Fruit fly (Drosophila melanogaster) whole organism, embryonic: Measurements from ENCODE around the gene CG13384.

Source experiments
- Abd-B ChIP-seq: fragments of 200-800 bp; sonication (Bioruptor generic); optimal IDR thresholded peaks from 2 replicates; lab custom pipeline; 2018; ENCODE audit warnings: missing biosample characterization, mild to moderate bottlenecking, missing genetic modification characterization, moderate library complexity
- Atf3 ChIP-seq: fragments of 200-800 bp; sonication (Bioruptor generic); optimal IDR thresholded peaks from 3 replicates; lab custom pipeline; 2016; ENCODE audit warnings: missing biosample characterization, missing genetic modification characterization
- BtbVII ChIP-seq: fragments of 200-800 bp; sonication (Bioruptor generic); optimal IDR thresholded peaks from 3 replicates; lab custom pipeline; 2017; ENCODE audit warnings: missing biosample characterization, mild to moderate bottlenecking, missing genetic modification characterization
- CG12659 ChIP-seq: fragments of 200-800 bp; sonication (Bioruptor generic); optimal IDR thresholded peaks from 3 replicates; lab custom pipeline; 2017; ENCODE audit warnings: mild to moderate bottlenecking, missing biosample characterization, missing genetic modification reagents, missing genetic modification characterization
- CG15269 ChIP-seq: fragments of 200-800 bp; sonication (Bioruptor generic); optimal IDR thresholded peaks from 2 replicates; lab custom pipeline; 2018; ENCODE audit warnings: missing biosample characterization, mild to moderate bottlenecking, missing genetic modification characterization, moderate library complexity
- CG15601 ChIP-seq: fragments of 200-800 bp; sonication (Bioruptor generic); optimal IDR thresholded peaks from 3 replicates; lab custom pipeline; 2019; ENCODE audit warnings: missing biosample characterization, mild to moderate bottlenecking, missing genetic modification characterization, moderate library complexity
- CG18262 ChIP-seq: fragments of 200-800 bp; optimal IDR thresholded peaks from 3 replicates; lab custom pipeline; 2019; ENCODE audit warnings: missing biosample characterization, mild to moderate bottlenecking, missing genetic modification characterization, moderate library complexity
- CG18619 ChIP-seq: fragments of 200-800 bp; sonication (Bioruptor generic); optimal IDR thresholded peaks from 3 replicates; lab custom pipeline; 2017; ENCODE audit warnings: missing biosample characterization, mild to moderate bottlenecking, missing genetic modification characterization
- CG31365 ChIP-seq: fragments of 200-800 bp; sonication (Bioruptor generic); optimal IDR thresholded peaks from 2 replicates; lab custom pipeline; 2018; ENCODE audit warnings: missing biosample characterization, mild to moderate bottlenecking, missing genetic modification characterization
- CG31441 ChIP-seq: fragments of 200-800 bp; sonication (Bioruptor generic); IDR thresholded peaks from 2 replicates; pipeline ENCODE4 v1.3.6; 2022; ENCODE audit warnings: missing biosample characterization, missing genetic modification characterization
- CG4328 ChIP-seq: fragments of 200-800 bp; sonication (Bioruptor generic); optimal IDR thresholded peaks from 3 replicates; lab custom pipeline; 2017; ENCODE audit warnings: missing biosample characterization, missing genetic modification reagents, missing genetic modification characterization
- CG4730 ChIP-seq: fragments of 200-800 bp; sonication (Bioruptor generic); IDR thresholded peaks from 2 replicates; pipeline ENCODE4 v1.3.6; 2022; ENCODE audit warnings: missing biosample characterization, missing genetic modification characterization
- CG6654 ChIP-seq: fragments of 200-800 bp; sonication (Bioruptor generic); optimal IDR thresholded peaks from 2 replicates; lab custom pipeline; 2017; ENCODE audit warnings: missing biosample characterization, mild to moderate bottlenecking, missing genetic modification characterization
- CHES-1-like ChIP-seq: fragments of 200-800 bp; sonication (Bioruptor generic); optimal IDR thresholded peaks from 2 replicates; lab custom pipeline; 2016; ENCODE audit warnings: missing biosample characterization, missing genetic modification characterization
- E2f2 ChIP-seq: fragments of 200-800 bp; sonication (Bioruptor generic); IDR thresholded peaks from 2 replicates; pipeline ENCODE4 v1.3.6; 2022; ENCODE audit warnings: missing biosample characterization, missing genetic modification characterization
- Ets65A ChIP-seq: fragments of 200-800 bp; sonication (Bioruptor generic); peaks from one replicate; lab custom pipeline; 2016; ENCODE audit warnings: missing biosample characterization, missing genetic modification characterization
- HLH54F ChIP-seq: fragments of 200-800 bp; sonication (Bioruptor generic); optimal IDR thresholded peaks from 3 replicates; lab custom pipeline; 2016; ENCODE audit warnings: missing biosample characterization, missing genetic modification characterization
- HmgD ChIP-seq: fragments of 200-800 bp; sonication (Bioruptor generic); optimal IDR thresholded peaks from 3 replicates; lab custom pipeline; 2016; ENCODE audit warnings: missing biosample characterization, missing genetic modification characterization
- Lpt ChIP-seq: fragments of >200 bp; optimal IDR thresholded peaks from 2 replicates; lab custom pipeline; 2018; ENCODE audit warnings: missing biosample characterization, missing genetic modification characterization
- Med ChIP-seq: fragments of 200-800 bp; sonication (Bioruptor generic); peaks from one replicate; lab custom pipeline; 2016; ENCODE audit warnings: missing biosample characterization, missing genetic modification characterization, mild to moderate bottlenecking, inconsistent platforms, moderate library complexity
- Neu2 ChIP-seq: fragments of 200-800 bp; sonication (Bioruptor generic); optimal IDR thresholded peaks from 3 replicates; lab custom pipeline; 2016; ENCODE audit warnings: missing biosample characterization, missing genetic modification characterization, borderline replicate concordance
- Side ChIP-seq: fragments of 200-800 bp; sonication (Bioruptor generic); optimal IDR thresholded peaks from 2 replicates; lab custom pipeline; 2016; ENCODE audit warnings: missing biosample characterization, missing genetic modification characterization
- Spps ChIP-seq: fragments of 200-800 bp; sonication (Bioruptor generic); optimal IDR thresholded peaks from 2 replicates; lab custom pipeline; 2018; ENCODE audit warnings: missing biosample characterization, mild to moderate bottlenecking, missing genetic modification characterization
- Vsx1 ChIP-seq: fragments of 200-800 bp; sonication (Bioruptor generic); optimal IDR thresholded peaks from 2 replicates; lab custom pipeline; 2017; ENCODE audit warnings: missing biosample characterization, mild to moderate bottlenecking, missing genetic modification characterization, missing genetic modification reagents
- YL-1 ChIP-seq: fragments of 200-800 bp; sonication (Bioruptor generic); optimal IDR thresholded peaks from 3 replicates; lab custom pipeline; 2017; ENCODE audit warnings: missing biosample characterization, mild to moderate bottlenecking, missing genetic modification characterization
- amos ChIP-seq: fragments of 200-800 bp; sonication (Bioruptor generic); IDR thresholded peaks from 2 replicates; pipeline ENCODE4 v1.3.6; 2022; ENCODE audit warnings: missing biosample characterization, missing genetic modification characterization; ENCODE audit not compliant: partially characterized antibody
- ash1 ChIP-seq: fragments of 200-800 bp; sonication (Bioruptor generic); optimal IDR thresholded peaks from 2 replicates; lab custom pipeline; 2018; ENCODE audit warnings: missing biosample characterization, mild to moderate bottlenecking, missing genetic modification characterization
- caup ChIP-seq: fragments of 200-800 bp; sonication (Bioruptor generic); optimal IDR thresholded peaks from 3 replicates; lab custom pipeline; 2017; ENCODE audit warnings: missing biosample characterization, mild to moderate bottlenecking, missing genetic modification characterization, moderate library complexity; ENCODE audit not compliant: severe bottlenecking
- danr ChIP-seq: fragments of 200-800 bp; sonication (Bioruptor generic); IDR thresholded peaks from 2 replicates; pipeline ENCODE4 v1.3.6; 2022; ENCODE audit warnings: missing biosample characterization, missing genetic modification characterization
- exex ChIP-seq: fragments of 200-800 bp; sonication (Bioruptor generic); optimal IDR thresholded peaks from 4 replicates; lab custom pipeline; 2018; ENCODE audit warnings: missing biosample characterization, mild to moderate bottlenecking, missing genetic modification characterization, moderate library complexity
- gce ChIP-seq: fragments of 200-800 bp; sonication (Bioruptor generic); IDR thresholded peaks from 3 replicates; pipeline ENCODE4 v1.3.6; 2022; ENCODE audit warnings: missing biosample characterization, missing genetic modification characterization
- jumu ChIP-seq: fragments of 200-800 bp; sonication (Bioruptor generic); optimal IDR thresholded peaks from 3 replicates; lab custom pipeline; 2016; ENCODE audit warnings: missing biosample characterization, missing genetic modification characterization
- ken ChIP-seq: fragments of 200-800 bp; sonication (Bioruptor generic); IDR thresholded peaks from 3 replicates; pipeline ENCODE4 v1.3.6; 2022; ENCODE audit warnings: missing biosample characterization, missing genetic modification characterization
- lab ChIP-seq: fragments of 200-800 bp; sonication (Bioruptor generic); optimal IDR thresholded peaks from 3 replicates; lab custom pipeline; 2017; ENCODE audit warnings: missing biosample characterization, missing genetic modification characterization, mild to moderate bottlenecking, moderate library complexity, missing genetic modification reagents
- mirr ChIP-seq: fragments of 200-800 bp; sonication (Bioruptor generic); optimal IDR thresholded peaks from 3 replicates; lab custom pipeline; 2018; ENCODE audit warnings: missing biosample characterization, mild to moderate bottlenecking, missing genetic modification characterization
- nerfin-1 ChIP-seq: fragments of 200-800 bp; sonication (Bioruptor generic); optimal IDR thresholded peaks from 3 replicates; lab custom pipeline; 2019; ENCODE audit warnings: missing biosample characterization, mild to moderate bottlenecking, missing genetic modification characterization, moderate library complexity
- nmo ChIP-seq: fragments of 200-800 bp; sonication (Bioruptor generic); optimal IDR thresholded peaks from 2 replicates; lab custom pipeline; 2018; ENCODE audit warnings: missing biosample characterization, mild to moderate bottlenecking, missing genetic modification characterization, moderate library complexity
- oc ChIP-seq: fragments of 200-800 bp; sonication (Bioruptor generic); optimal IDR thresholded peaks from 2 replicates; lab custom pipeline; 2018; ENCODE audit warnings: missing biosample characterization, mild to moderate bottlenecking, missing genetic modification characterization, moderate library complexity
- sima ChIP-seq: fragments of 200-800 bp; sonication (Bioruptor generic); optimal IDR thresholded peaks from 2 replicates; lab custom pipeline; 2016; ENCODE audit warnings: missing biosample characterization, missing genetic modification characterization
- sug ChIP-seq: fragments of 200-800 bp; optimal IDR thresholded peaks from 2 replicates; lab custom pipeline; 2019; ENCODE audit warnings: missing biosample characterization, mild to moderate bottlenecking, missing genetic modification characterization, moderate library complexity
- tgo ChIP-seq: fragments of 200-800 bp; sonication (Bioruptor generic); IDR thresholded peaks from 3 replicates; pipeline ENCODE4 v1.3.6; 2022; ENCODE audit warnings: missing biosample characterization, missing genetic modification characterization
- vnd ChIP-seq: fragments of 200-800 bp; sonication (Bioruptor generic); IDR thresholded peaks from 3 replicates; pipeline ENCODE4 v1.3.6; 2022; ENCODE audit warnings: missing biosample characterization, missing genetic modification characterization; ENCODE audit not compliant: partially characterized antibody
- zfh2 ChIP-seq: fragments of 200-800 bp; sonication (Bioruptor generic); optimal IDR thresholded peaks from 2 replicates; lab custom pipeline; 2016; ENCODE audit warnings: missing biosample characterization, missing genetic modification characterization

The CG13384 gene

DNA sequence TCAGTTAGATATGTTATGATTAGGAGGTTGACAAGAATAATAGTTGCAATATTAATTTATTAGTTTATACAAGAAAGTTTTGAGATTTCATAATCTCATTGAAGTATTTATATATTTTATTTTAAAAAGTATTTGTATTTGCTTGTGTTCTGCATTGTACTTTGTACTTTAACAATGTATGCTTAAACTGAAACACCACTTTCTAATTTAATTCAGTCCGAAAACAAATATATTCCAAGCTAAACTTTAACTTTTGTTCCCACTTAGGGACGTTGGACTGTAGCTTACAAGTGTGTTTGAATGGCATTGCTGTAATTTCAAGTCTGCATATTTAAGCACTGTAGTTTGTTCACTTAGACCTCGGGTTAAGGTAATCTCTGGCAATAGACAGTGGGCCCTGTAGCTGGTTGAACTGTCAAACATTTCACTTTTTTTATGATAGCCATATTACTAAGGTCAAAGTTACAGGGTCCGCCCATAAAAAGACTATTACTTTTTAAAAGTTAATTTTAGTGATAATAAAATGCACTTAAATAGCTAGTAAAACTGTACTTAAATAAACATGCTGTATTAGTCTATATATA, 12.8 kb upstream of the CG13384 start (continued):
- TF ChIP-seq nmo (GFP tag; lab: Kevin White, UChicago) (peak; percentile 18), sima (no peak), CG18619 (GFP tag; lab: Kevin White, UChicago) (no peak), BtbVII (peak; percentile 24), lab (no peak), amos (no peak), CG15601 (tag; lab: Kevin White, UChicago) (no peak), YL-1 (GFP tag; lab: Kevin White, UChicago) (no peak), gce (no peak), CG6654 (GFP tag; lab: Kevin White, UChicago) (no peak), ken (GFP tag; lab: Robert Waterston, UW) (no peak), CG31441 (peak; percentile 50; the same call in 1 of the 2 replicates), HmgD (GFP tag; lab: Kevin White, UChicago) (no peak), Neu2 (GFP tag; lab: Kevin White, UChicago) (no peak), zfh2 (GFP tag; lab: Kevin White, UChicago) (no peak), CG31365 (tag; lab: Kevin White, UChicago) (no peak), Side (GFP tag; lab: Kevin White, UChicago) (no peak), E2f2 (no peak), oc (no peak), HLH54F (GFP tag; lab: Kevin White, UChicago) (no peak), Lpt (GFP tag; lab: Kevin White, UChicago) (no peak), sug (tag; lab: Kevin White, UChicago) (no peak), CG4328 (GFP tag; lab: Kevin White, UChicago) (no peak), caup (no peak), ash1 (no peak), jumu (GFP tag; lab: Kevin White, UChicago) (no peak)
- TF ChIP-seq, all 482 proteins: peak for 44

DNA sequence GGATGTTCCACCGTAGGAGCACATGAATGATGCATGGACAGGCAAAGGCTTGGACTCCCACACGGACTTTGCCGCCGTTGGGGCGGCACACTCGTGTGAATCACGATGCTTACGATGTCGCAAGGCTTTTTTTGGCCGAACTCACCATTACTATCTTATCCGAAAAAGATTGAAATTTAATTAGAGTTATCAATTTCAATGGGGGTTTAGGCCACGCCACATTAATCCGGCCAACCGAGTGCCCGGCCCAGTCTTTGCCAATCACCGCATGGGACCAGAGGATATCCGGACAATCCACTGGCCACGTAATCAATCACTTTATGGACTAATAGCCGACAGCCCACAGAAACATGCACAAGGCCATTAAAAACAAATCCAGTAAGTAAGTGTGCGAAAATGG, 12.0 kb upstream of the CG13384 start:
- TF ChIP-seq Atf3 (no peak), vnd (GFP tag; lab: Robert Waterston, UW) (no peak), Med (GFP tag; lab: Kevin White, UChicago) (peak; percentile 64), Abd-B (no peak), CG4730 (GFP tag; lab: Robert Waterston, UW) (0 out of 2 replicates have a peak, but pooled peaks have one; percentile 17), Ets65A (peak; percentile 58), lab (peak; percentile 20), oc (no peak), Vsx1 (GFP tag; lab: Kevin White, UChicago) (no peak), nerfin-1 (tag; lab: Kevin White, UChicago) (no peak), sug (tag; lab: Kevin White, UChicago) (peak; percentile 23), mirr (GFP tag; lab: Kevin White, UChicago) (peak; percentile 39), exex (tag; lab: Kevin White, UChicago) (peak; percentile 83), CG15269 (tag; lab: Kevin White, UChicago) (no peak), CG18262 (tag; lab: Kevin White, UChicago) (no peak), danr (GFP tag; lab: Robert Waterston, UW) (no peak), CHES-1-like (GFP tag; lab: Kevin White, UChicago) (no peak), tgo (GFP tag; lab: Robert Waterston, UW) (no peak), CG12659 (GFP tag; lab: Kevin White, UChicago) (no peak), Spps (tag; lab: Kevin White, UChicago) (no peak)
